Worm (Caenorhabditis elegans) whole organism, L4 larva: Measurements from ENCODE around the gene C09B7.2.
A peak's percentile ranks its signal among the peaks of the same experiment; 100 is the strongest.

Source experiments
- D1046.2 ChIP-seq: fragments of 200-800 bp; sonication (Bioruptor generic); IDR thresholded peaks from 2 replicates; pipeline ENCODE4 v1.3.6; 2022; ENCODE audit warnings: missing genetic modification characterization, missing compliant biosample characterization
- F49E8.2 ChIP-seq: sonication (generic microtip); optimal IDR thresholded peaks from 2 replicates; lab custom pipeline; 2016; ENCODE audit warnings: missing compliant biosample characterization, mild to moderate bottlenecking, missing genetic modification characterization, borderline replicate concordance
- R02D3.7 ChIP-seq: fragments of 150-350 bp; sonication (generic microtip); optimal IDR thresholded peaks from 3 replicates; lab custom pipeline; 2014; ENCODE audit warnings: missing biosample characterization, missing genetic modification characterization
- T26A8.4 ChIP-seq: fragments of 200-800 bp; sonication (Bioruptor generic); IDR thresholded peaks from 2 replicates; pipeline ENCODE4 v1.3.6; 2022; ENCODE audit warnings: missing genetic modification characterization, missing compliant biosample characterization
- ZK337.2 ChIP-seq: fragments of 200-800 bp; sonication (Bioruptor generic); IDR thresholded peaks from 2 replicates; pipeline ENCODE4 v1.3.6; 2022; ENCODE audit warnings: missing genetic modification reagents, missing genetic modification characterization, missing compliant biosample characterization
- aha-1 ChIP-seq: fragments of 150-350 bp; peaks from one replicate; lab custom pipeline; 2014; ENCODE audit warnings: missing biosample characterization, missing genetic modification characterization
- aly-2 ChIP-seq: sonication (generic microtip); optimal IDR thresholded peaks from 2 replicates; lab custom pipeline; 2018; ENCODE audit warnings: missing biosample characterization, missing genetic modification characterization
- attf-4 ChIP-seq: sonication (generic microtip); optimal IDR thresholded peaks from 3 replicates; lab custom pipeline; 2017; ENCODE audit warnings: missing biosample characterization, missing genetic modification characterization
- ces-1 ChIP-seq: fragments of 150-350 bp; sonication (generic microtip); optimal IDR thresholded peaks from 4 replicates; lab custom pipeline; 2014; ENCODE audit warnings: missing biosample characterization, missing genetic modification reagents, missing genetic modification characterization
- ctbp-1 ChIP-seq: fragments of 200-800 bp; sonication (Bioruptor generic); IDR thresholded peaks from 2 replicates; pipeline ENCODE4 v1.3.6; 2022; ENCODE audit warnings: missing genetic modification reagents, missing genetic modification characterization, missing compliant biosample characterization
- daf-16 ChIP-seq, 3 experiments: sonication (generic microtip); optimal IDR thresholded peaks; 2 replicates each; lab custom pipeline; 2016 to 2017; ENCODE audit warnings: missing genetic modification characterization in 3 of 3, missing genetic modification reagents in 3 of 3, mild to moderate bottlenecking in 2 of 3, missing compliant biosample characterization in 2 of 3, missing biosample characterization in 1 of 3, moderate library complexity in 1 of 3
- daf-8 ChIP-seq: fragments of 200-800 bp; sonication (Bioruptor generic); IDR thresholded peaks from 2 replicates; pipeline ENCODE4 v1.3.6; 2022; ENCODE audit warnings: missing genetic modification characterization, missing compliant biosample characterization
- dmd-6 ChIP-seq: fragments of 200-800 bp; sonication (Bioruptor generic); IDR thresholded peaks from 2 replicates; pipeline ENCODE4 v1.3.6; 2022; ENCODE audit warnings: missing genetic modification reagents, missing genetic modification characterization, missing compliant biosample characterization
- dmd-8 ChIP-seq: fragments of 200-800 bp; sonication (Bioruptor generic); IDR thresholded peaks from 2 replicates; pipeline ENCODE4 v1.3.6; 2022; ENCODE audit warnings: missing genetic modification characterization, missing compliant biosample characterization
- dmd-9 ChIP-seq: fragments of 200-800 bp; sonication (Bioruptor generic); IDR thresholded peaks from 2 replicates; pipeline ENCODE4 v1.3.6; 2022; ENCODE audit warnings: missing genetic modification reagents, missing genetic modification characterization, missing compliant biosample characterization
- duxl-1 ChIP-seq: sonication (generic microtip); optimal IDR thresholded peaks from 2 replicates; lab custom pipeline; 2016; ENCODE audit warnings: mild to moderate bottlenecking, missing genetic modification characterization, moderate library complexity, missing compliant biosample characterization; ENCODE audit not compliant: poor library complexity
- dve-1 ChIP-seq: sonication (generic microtip); optimal IDR thresholded peaks from 2 replicates; lab custom pipeline; 2017; ENCODE audit warnings: antibody characterized with exemption, mild to moderate bottlenecking, missing genetic modification characterization, missing compliant biosample characterization; ENCODE audit not compliant: insufficient read depth
- egl-43 ChIP-seq: fragments of 200-800 bp; sonication (Bioruptor generic); IDR thresholded peaks from 2 replicates; pipeline ENCODE4 v1.3.6; 2022; ENCODE audit warnings: missing genetic modification reagents, missing genetic modification characterization, missing compliant biosample characterization
- hif-1 ChIP-seq, 2 experiments: sonication (generic microtip); optimal IDR thresholded peaks; 2 replicates each; lab custom pipeline; 2016 to 2017; ENCODE audit warnings: missing compliant biosample characterization in 2 of 2, missing genetic modification characterization in 2 of 2, missing genetic modification reagents in 2 of 2, missing genotype in 2 of 2, mild to moderate bottlenecking in 1 of 2
- hlh-11 ChIP-seq: fragments of 200-800 bp; sonication (Bioruptor generic); optimal IDR thresholded peaks from 2 replicates; lab custom pipeline; 2018; ENCODE audit warnings: mild to moderate bottlenecking, missing genetic modification characterization, missing compliant biosample characterization
- hmg-1.1 ChIP-seq: fragments of 200-800 bp; sonication (Bioruptor generic); IDR thresholded peaks from 2 replicates; pipeline ENCODE4 v1.3.6; 2022; ENCODE audit warnings: missing genetic modification reagents, missing genetic modification characterization, missing compliant biosample characterization
- lin-15B ChIP-seq: fragments of 150-350 bp; sonication (generic microtip); optimal IDR thresholded peaks from 3 replicates; lab custom pipeline; 2014; ENCODE audit warnings: missing biosample characterization, missing genetic modification characterization
- madf-9 ChIP-seq: fragments of 200-800 bp; sonication (Bioruptor generic); conservative IDR thresholded peaks from 2 replicates; pipeline ENCODE4 v1.3.6; 2022; ENCODE audit warnings: missing genetic modification reagents, missing genetic modification characterization, missing compliant biosample characterization
- mdt-29 ChIP-seq: fragments of 200-800 bp; sonication (Bioruptor generic); IDR thresholded peaks from 2 replicates; pipeline ENCODE4 v1.3.6; 2022; ENCODE audit warnings: missing genetic modification reagents, missing genetic modification characterization, missing compliant biosample characterization
- mxl-3 ChIP-seq: fragments of 200-800 bp; sonication (Bioruptor generic); optimal IDR thresholded peaks from 2 replicates; lab custom pipeline; 2018; ENCODE audit warnings: mild to moderate bottlenecking, missing genetic modification characterization, missing compliant biosample characterization
- nhr-10 ChIP-seq: fragments of 150-350 bp; optimal IDR thresholded peaks from 2 replicates; lab custom pipeline; 2014; ENCODE audit warnings: missing biosample characterization, missing genetic modification characterization
- nhr-102 ChIP-seq: sonication (generic microtip); optimal IDR thresholded peaks from 2 replicates; lab custom pipeline; 2016; ENCODE audit warnings: mild to moderate bottlenecking, missing genetic modification characterization, moderate library complexity, missing compliant biosample characterization
- nhr-111 ChIP-seq: fragments of 200-800 bp; sonication (Bioruptor generic); optimal IDR thresholded peaks from 2 replicates; lab custom pipeline; 2018; ENCODE audit warnings: mild to moderate bottlenecking, missing genetic modification characterization, missing compliant biosample characterization
- nhr-42 ChIP-seq: fragments of 200-800 bp; sonication (Bioruptor generic); IDR thresholded peaks from 2 replicates; pipeline ENCODE4 v1.3.6; 2022; ENCODE audit warnings: missing genetic modification characterization, missing compliant biosample characterization
- nhr-48 ChIP-seq: sonication (generic microtip); optimal IDR thresholded peaks from 2 replicates; lab custom pipeline; 2016; ENCODE audit warnings: mild to moderate bottlenecking, missing genetic modification characterization, missing compliant biosample characterization
- nhr-76 ChIP-seq: fragments of 150-350 bp; optimal IDR thresholded peaks from 2 replicates; lab custom pipeline; 2014; ENCODE audit warnings: missing biosample characterization, missing genetic modification characterization
- nhr-77 ChIP-seq: fragments of 150-350 bp; optimal IDR thresholded peaks from 2 replicates; lab custom pipeline; 2014; ENCODE audit warnings: missing biosample characterization, missing genetic modification characterization
- php-3 ChIP-seq: fragments of 200-800 bp; sonication (Bioruptor generic); IDR thresholded peaks from 2 replicates; pipeline ENCODE4 v1.3.6; 2022; ENCODE audit warnings: missing genetic modification reagents, missing genetic modification characterization, missing compliant biosample characterization
- pqm-1 ChIP-seq: sonication (generic microtip); optimal IDR thresholded peaks from 2 replicates; lab custom pipeline; 2017; ENCODE audit warnings: missing biosample characterization, missing genetic modification characterization
- sdz-12 ChIP-seq: fragments of 200-800 bp; sonication (Bioruptor generic); optimal IDR thresholded peaks from 2 replicates; lab custom pipeline; 2018; ENCODE audit warnings: mild to moderate bottlenecking, missing genetic modification characterization, missing compliant biosample characterization
- snpc-1.2 ChIP-seq: fragments of 200-800 bp; sonication (Bioruptor generic); IDR thresholded peaks from 2 replicates; pipeline ENCODE4 v1.3.6; 2022; ENCODE audit warnings: missing genetic modification reagents, missing genetic modification characterization, missing compliant biosample characterization
- unc-130 ChIP-seq: sonication (generic microtip); optimal IDR thresholded peaks from 2 replicates; lab custom pipeline; 2016; ENCODE audit warnings: missing genetic modification reagents, missing genetic modification characterization, missing compliant biosample characterization
- vab-7 ChIP-seq: fragments of 200-800 bp; sonication (Bioruptor generic); IDR thresholded peaks from 2 replicates; pipeline ENCODE4 v1.3.6; 2022; ENCODE audit warnings: missing genetic modification reagents, missing genetic modification characterization, missing compliant biosample characterization
- zfp-2 ChIP-seq: sonication (generic microtip); optimal IDR thresholded peaks from 2 replicates; lab custom pipeline; 2016; ENCODE audit warnings: mild to moderate bottlenecking, missing genetic modification characterization, missing compliant biosample characterization
- ztf-11 ChIP-seq: fragments of 150-350 bp; optimal IDR thresholded peaks from 2 replicates; lab custom pipeline; 2014; ENCODE audit warnings: missing biosample characterization, missing genetic modification characterization

C09B7.2 gene

DNA sequence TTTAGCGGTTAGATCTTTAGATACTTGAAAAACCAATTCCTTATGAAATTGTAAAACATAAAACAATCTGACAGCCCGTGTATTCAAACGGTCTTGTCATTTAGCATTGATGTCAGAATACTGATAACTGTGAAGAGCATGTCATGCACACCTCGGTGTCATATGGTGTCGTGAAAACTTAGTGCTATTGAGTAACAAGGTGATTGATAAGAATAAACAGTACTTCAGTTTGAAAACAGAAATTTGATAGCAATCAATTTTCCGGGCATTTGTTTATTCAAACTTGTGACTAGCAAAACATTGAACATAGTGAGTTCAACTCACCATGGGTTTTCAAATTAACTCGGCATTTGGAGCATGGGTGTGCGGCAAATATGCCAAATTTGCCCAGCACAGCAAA is 27.4 kb downstream of the C09B7.2 start (continued):
- TF ChIP-seq hif-1 (tag; optimal IDR thresholded peaks at IDR 0.05; lab: Kevin White, UChicago): no peak
- no peak for TF ChIP-seq T26A8.4 (GFP tag; lab: Robert Waterston, UW)
- TF ChIP-seq attf-4 (tag; lab: Kevin White, UChicago): no peak
- peak; percentile 90 for TF ChIP-seq dve-1 (tag; lab: Kevin White, UChicago)
- no peak for TF ChIP-seq madf-9 (GFP tag; lab: Robert Waterston, UW)
- TF ChIP-seq F49E8.2 (tag; lab: Kevin White, UChicago): no peak
- TF ChIP-seq nhr-76: no peak
- TF ChIP-seq nhr-48 (tag; lab: Kevin White, UChicago): peak; percentile 1
- TF ChIP-seq dmd-9: no peak
- no peak for TF ChIP-seq zfp-2 (tag; lab: Kevin White, UChicago)
- TF ChIP-seq dmd-6 (GFP tag; lab: Robert Waterston, UW): peak; percentile 90
- TF ChIP-seq php-3: peak; percentile 69; the same call in 1 of the 2 replicates
- peak; percentile 85 for TF ChIP-seq pqm-1 (tag; lab: Kevin White, UChicago)
- TF ChIP-seq nhr-10 (tag; lab: Kevin White, UChicago): no peak
- no peak for TF ChIP-seq aly-2
- no peak for TF ChIP-seq nhr-111 (GFP tag; lab: Kevin White, UChicago)
- TF ChIP-seq mdt-29: no peak
- no peak for TF ChIP-seq dmd-8 (GFP tag; lab: Robert Waterston, UW)
- no peak for TF ChIP-seq D1046.2 (GFP tag; lab: Robert Waterston, UW)
- TF ChIP-seq nhr-42 (GFP tag; lab: Robert Waterston, UW): no peak
- no peak for TF ChIP-seq hmg-1.1 (GFP tag; lab: Robert Waterston, UW)

DNA sequence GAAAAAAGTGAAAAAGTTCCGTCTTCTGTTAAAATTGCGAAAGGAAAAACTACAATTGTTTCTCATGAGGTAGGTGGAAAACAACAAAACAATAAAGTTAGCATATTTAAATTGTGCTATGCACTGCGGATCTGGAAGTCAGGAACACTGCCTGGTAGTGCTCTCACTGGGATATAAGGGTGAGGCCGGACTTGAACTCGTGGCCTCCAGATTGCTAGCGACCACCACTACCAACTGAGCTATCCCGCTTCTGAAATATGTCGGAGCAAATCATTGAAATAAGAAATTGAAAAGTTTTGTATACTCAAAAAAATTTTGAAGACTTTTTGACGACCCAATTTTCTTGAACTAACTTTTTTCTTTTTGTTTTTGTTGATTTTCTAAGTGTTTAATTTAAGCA is 28.6 kb downstream of the C09B7.2 start:
- TF ChIP-seq mdt-29: no peak
- no peak for TF ChIP-seq T26A8.4 (GFP tag; lab: Robert Waterston, UW)
- TF ChIP-seq egl-43 (GFP tag; lab: Robert Waterston, UW): no peak
- no peak for TF ChIP-seq lin-15B (tag; lab: Kevin White, UChicago)
- TF ChIP-seq ces-1: no peak
- TF ChIP-seq dmd-9: no peak
- TF ChIP-seq ztf-11 (tag; lab: Kevin White, UChicago): no peak
- no peak for TF ChIP-seq unc-130 (GFP tag; lab: Kevin White, UChicago)
- peak; percentile 15; the same call in 1 of the 2 replicates for TF ChIP-seq ZK337.2 (GFP tag; lab: Robert Waterston, UW)
- no peak for TF ChIP-seq daf-16 (GFP tag; optimal IDR thresholded peaks at IDR 0.05; lab: Kevin White, UChicago)
- TF ChIP-seq daf-16 (tag; optimal IDR thresholded peaks at IDR 0.05; lab: Kevin White, UChicago): peak; percentile 18
- TF ChIP-seq pqm-1 (tag; lab: Kevin White, UChicago): no peak
- no peak for TF ChIP-seq vab-7 (GFP tag; lab: Robert Waterston, UW)
- TF ChIP-seq nhr-102 (tag; lab: Kevin White, UChicago): no peak
- TF ChIP-seq snpc-1.2 (GFP tag; lab: Robert Waterston, UW): peak; percentile 37; the same call in 1 of the 2 replicates
- no peak for TF ChIP-seq hlh-11 (tag; lab: Kevin White, UChicago)
- no peak for TF ChIP-seq mxl-3 (GFP tag; lab: Kevin White, UChicago)
- TF ChIP-seq nhr-76: no peak
- TF ChIP-seq aly-2: no peak
- TF ChIP-seq ctbp-1 (GFP tag; lab: Robert Waterston, UW): no peak
- no peak for TF ChIP-seq aha-1 (tag; lab: Kevin White, UChicago)
- no peak for TF ChIP-seq daf-8 (GFP tag; lab: Robert Waterston, UW)
- TF ChIP-seq nhr-77 (tag; lab: Kevin White, UChicago): no peak
- TF ChIP-seq, all 104 proteins: peak for 3

DNA sequence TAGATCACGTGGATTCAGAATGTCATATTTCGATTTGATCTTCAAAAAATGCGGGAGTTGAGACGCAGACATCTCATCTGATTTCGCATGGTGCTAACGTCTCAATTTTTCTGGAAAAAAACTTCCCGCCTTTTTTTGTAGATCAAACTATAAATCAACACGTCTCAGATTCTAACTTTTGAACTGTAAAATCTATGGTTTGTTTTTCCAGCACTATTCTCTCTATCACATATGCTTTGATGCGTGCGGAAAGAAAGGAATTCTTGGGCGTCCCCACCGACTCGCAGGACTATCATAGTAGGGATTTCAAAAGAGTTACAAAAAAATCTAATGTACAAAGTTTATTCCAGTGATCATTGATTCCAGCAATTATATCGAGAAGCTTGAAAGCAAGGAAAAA is 29.7 kb downstream of the C09B7.2 start:
- TF ChIP-seq sdz-12 (GFP tag; lab: Kevin White, UChicago) (no peak), aha-1 (tag; lab: Kevin White, UChicago) (peak; percentile 38), duxl-1 (tag; lab: Kevin White, UChicago) (no peak), R02D3.7 (tag; lab: Kevin White, UChicago) (no peak)
- TF ChIP-seq, all 104 proteins: peak for 1
